Worm (Caenorhabditis elegans) whole organism, L2 larva: Measurements from ENCODE around the gene F46F2.5.

Source experiments
- alr-1 ChIP-seq: fragments of 150-350 bp; optimal IDR thresholded peaks from 2 replicates; lab custom pipeline; 2014; ENCODE audit warnings: missing biosample characterization, missing genetic modification characterization
- aly-2 ChIP-seq: fragments of 150-350 bp; optimal IDR thresholded peaks from 2 replicates; lab custom pipeline; 2014; ENCODE audit warnings: missing biosample characterization, missing genetic modification characterization
- dmd-4 ChIP-seq: sonication (generic microtip); optimal IDR thresholded peaks from 2 replicates; lab custom pipeline; 2017; ENCODE audit warnings: missing biosample characterization, missing genetic modification characterization
- egl-27 ChIP-seq: sonication (generic microtip); optimal IDR thresholded peaks from 3 replicates; lab custom pipeline; 2017; ENCODE audit warnings: missing biosample characterization, missing genetic modification reagents, missing genetic modification characterization
- elt-1 ChIP-seq: fragments of 150-350 bp; optimal IDR thresholded peaks from 2 replicates; lab custom pipeline; 2014; ENCODE audit warnings: missing biosample characterization, missing genetic modification characterization
- lin-39 ChIP-seq: fragments of 150-350 bp; optimal IDR thresholded peaks from 2 replicates; lab custom pipeline; 2014; ENCODE audit warnings: missing biosample characterization, missing genetic modification reagents, missing genetic modification characterization
- mab-5 ChIP-seq: fragments of 150-350 bp; optimal IDR thresholded peaks from 2 replicates; lab custom pipeline; 2014; ENCODE audit warnings: missing biosample characterization, missing genetic modification characterization
- mdl-1 ChIP-seq, 2 experiments: fragments of 150-350 bp in 1 of 2; sonication (generic microtip) in 1 of 2; optimal IDR thresholded peaks; 2 replicates each; lab custom pipeline; 2017; ENCODE audit warnings: missing biosample characterization in 2 of 2, missing genetic modification characterization in 2 of 2
- nhr-237 ChIP-seq: fragments of 150-350 bp; optimal IDR thresholded peaks from 2 replicates; lab custom pipeline; 2014; ENCODE audit warnings: missing biosample characterization, missing genetic modification characterization
- snpc-4 ChIP-seq: fragments of 150-350 bp; optimal IDR thresholded peaks from 2 replicates; lab custom pipeline; 2014; ENCODE audit warnings: missing biosample characterization, missing genetic modification characterization
- zag-1 ChIP-seq: fragments of 150-350 bp; optimal IDR thresholded peaks from 2 replicates; lab custom pipeline; 2014; ENCODE audit warnings: missing biosample characterization, missing genetic modification characterization
- ztf-4 ChIP-seq: fragments of 150-350 bp; optimal IDR thresholded peaks from 2 replicates; lab custom pipeline; 2014; ENCODE audit warnings: missing biosample characterization, missing genetic modification characterization

ce11 chrX:15317146-15317545 is 54.6 kb downstream of the F46F2.5 start, which contains the start of gene glb-28:
- TF ChIP-seq snpc-4 (tag; lab: Kevin White, UChicago) (no peak), elt-1 (tag; lab: Kevin White, UChicago) (no peak), zag-1 (tag; lab: Kevin White, UChicago) (no peak), dmd-4 (no peak), nhr-237 (tag; lab: Kevin White, UChicago) (no peak), mdl-1 (tag; optimal IDR thresholded peaks at IDR 0.05; lab: Kevin White, UChicago) (no peak), egl-27 (no peak), ztf-4 (tag; lab: Kevin White, UChicago) (no peak), aly-2 (tag; lab: Kevin White, UChicago) (no peak), lin-39 (tag; lab: Kevin White, UChicago) (no peak), mab-5 (tag; lab: Kevin White, UChicago) (no peak), alr-1 (tag; lab: Kevin White, UChicago) (no peak)
